Worm (Caenorhabditis elegans) whole organism, L3 larva: ENCODE measurements around the gene Y53F4A.2.

ENCODE experiments used
- ZK546.5 ChIP-seq: sonication (generic microtip); optimal IDR thresholded peaks from 2 replicates; lab custom pipeline; 2017; ENCODE audit warnings: missing biosample characterization, missing genetic modification characterization
- ceh-16 ChIP-seq: sonication (generic microtip); optimal IDR thresholded peaks from 2 replicates; lab custom pipeline; 2017; ENCODE audit warnings: missing biosample characterization, missing genetic modification characterization
- ceh-82 ChIP-seq: fragments of 150-350 bp; optimal IDR thresholded peaks from 2 replicates; lab custom pipeline; 2014; ENCODE audit warnings: missing biosample characterization, missing genetic modification characterization
- ceh-9 ChIP-seq: sonication (generic microtip); optimal IDR thresholded peaks from 2 replicates; lab custom pipeline; 2018; ENCODE audit warnings: missing biosample characterization, missing genetic modification characterization
- daf-12 ChIP-seq: fragments of 150-350 bp; optimal IDR thresholded peaks from 2 replicates; lab custom pipeline; 2014; ENCODE audit warnings: missing biosample characterization, missing genetic modification reagents, missing genetic modification characterization
- egl-27 ChIP-seq: sonication (generic microtip); optimal IDR thresholded peaks from 4 replicates; lab custom pipeline; 2017; ENCODE audit warnings: missing biosample characterization, missing genetic modification reagents, missing genetic modification characterization
- egl-5 ChIP-seq: fragments of 150-350 bp; optimal IDR thresholded peaks from 2 replicates; lab custom pipeline; 2017; ENCODE audit warnings: missing biosample characterization, missing genetic modification reagents, missing genetic modification characterization, inconsistent platforms
- elt-1 ChIP-seq: fragments of 150-350 bp; optimal IDR thresholded peaks from 2 replicates; lab custom pipeline; 2014; ENCODE audit warnings: missing biosample characterization, missing genetic modification characterization
- elt-2 ChIP-seq: sonication (generic microtip); optimal IDR thresholded peaks from 2 replicates; lab custom pipeline; 2016; ENCODE audit warnings: missing genetic modification reagents, mild to moderate bottlenecking, missing genetic modification characterization, missing compliant biosample characterization
- elt-3 ChIP-seq, 3 experiments: fragments of 150-350 bp in 1 of 3; sonication (generic microtip) in 2 of 3; optimal IDR thresholded peaks; 2 replicates in 2 of 3; 4 replicates in 1 of 3; lab custom pipeline; 2014 to 2017; ENCODE audit warnings: missing biosample characterization in 3 of 3, missing genetic modification characterization in 3 of 3
- eor-1 ChIP-seq, 2 experiments: fragments of 150-350 bp; optimal IDR thresholded peaks; 2 replicates each; lab custom pipeline; 2014 to 2018; ENCODE audit warnings: missing biosample characterization in 2 of 2, missing genetic modification characterization in 2 of 2
- fkh-10 ChIP-seq: sonication (generic microtip); optimal IDR thresholded peaks from 2 replicates; lab custom pipeline; 2017; ENCODE audit warnings: missing biosample characterization, missing genetic modification reagents, missing genetic modification characterization
- fkh-2 ChIP-seq: fragments of 150-350 bp; optimal IDR thresholded peaks from 2 replicates; lab custom pipeline; 2014; ENCODE audit warnings: missing biosample characterization, missing genetic modification reagents, missing genetic modification characterization
- fos-1 ChIP-seq: fragments of 150-350 bp; optimal IDR thresholded peaks from 2 replicates; lab custom pipeline; 2014; ENCODE audit warnings: missing biosample characterization, missing genetic modification characterization
- hmg-11 ChIP-seq: sonication (generic microtip); optimal IDR thresholded peaks from 2 replicates; lab custom pipeline; 2016; ENCODE audit warnings: missing genetic modification characterization, missing compliant biosample characterization
- jun-1 ChIP-seq: fragments of 150-350 bp; optimal IDR thresholded peaks from 2 replicates; lab custom pipeline; 2014; ENCODE audit warnings: missing biosample characterization, missing genetic modification reagents, missing genetic modification characterization
- lin-15B ChIP-seq: fragments of 150-350 bp; optimal IDR thresholded peaks from 2 replicates; lab custom pipeline; 2014; ENCODE audit warnings: missing biosample characterization, missing genetic modification characterization
- lin-39 ChIP-seq: fragments of 150-350 bp; optimal IDR thresholded peaks from 2 replicates; lab custom pipeline; 2018; ENCODE audit warnings: missing biosample characterization, missing genetic modification reagents, missing genetic modification characterization
- lsy-12 ChIP-seq: sonication (generic microtip); optimal IDR thresholded peaks from 2 replicates; lab custom pipeline; 2016; ENCODE audit warnings: mild to moderate bottlenecking, missing genetic modification characterization, missing compliant biosample characterization
- mdl-1 ChIP-seq: fragments of 150-350 bp; optimal IDR thresholded peaks from 2 replicates; lab custom pipeline; 2014; ENCODE audit warnings: missing biosample characterization, missing genetic modification characterization
- mml-1 ChIP-seq: fragments of 150-350 bp; sonication (generic microtip); optimal IDR thresholded peaks from 3 replicates; lab custom pipeline; 2014; ENCODE audit warnings: missing biosample characterization, missing genetic modification characterization
- nfya-1 ChIP-seq: sonication (generic microtip); optimal IDR thresholded peaks from 2 replicates; lab custom pipeline; 2017; ENCODE audit warnings: missing genetic modification characterization, mild to moderate bottlenecking, missing compliant biosample characterization, antibody characterized with exemption, moderate library complexity; ENCODE audit not compliant: insufficient read depth
- nhr-23 ChIP-seq: fragments of 150-350 bp; optimal IDR thresholded peaks from 2 replicates; lab custom pipeline; 2014; ENCODE audit warnings: missing biosample characterization, missing genetic modification reagents, missing genetic modification characterization
- nhr-237 ChIP-seq: fragments of 150-350 bp; optimal IDR thresholded peaks from 2 replicates; lab custom pipeline; 2014; ENCODE audit warnings: missing biosample characterization, missing genetic modification characterization
- nhr-28 ChIP-seq: fragments of 150-350 bp; optimal IDR thresholded peaks from 2 replicates; lab custom pipeline; 2014; ENCODE audit warnings: missing biosample characterization, missing genetic modification characterization
- nhr-43 ChIP-seq: sonication (generic microtip); optimal IDR thresholded peaks from 2 replicates; lab custom pipeline; 2016; ENCODE audit warnings: mild to moderate bottlenecking, missing genetic modification characterization, missing compliant biosample characterization; ENCODE audit not compliant: poor library complexity, severe bottlenecking
- nhr-67 ChIP-seq: fragments of 150-350 bp; optimal IDR thresholded peaks from 2 replicates; lab custom pipeline; 2014; ENCODE audit warnings: missing biosample characterization, missing genetic modification characterization
- nhr-76 ChIP-seq: fragments of 150-350 bp; sonication (generic microtip); optimal IDR thresholded peaks from 5 replicates; lab custom pipeline; 2014; ENCODE audit warnings: missing biosample characterization, missing genetic modification characterization
- pha-4 ChIP-seq: fragments of 150-350 bp; optimal IDR thresholded peaks from 2 replicates; lab custom pipeline; 2014; ENCODE audit warnings: missing biosample characterization, missing genetic modification reagents, missing genetic modification characterization
- pqm-1 ChIP-seq: fragments of 150-350 bp; optimal IDR thresholded peaks from 2 replicates; lab custom pipeline; 2017; ENCODE audit warnings: missing biosample characterization, missing genetic modification characterization, inconsistent platforms
- sea-2 ChIP-seq: fragments of 150-350 bp; sonication (generic microtip); optimal IDR thresholded peaks from 4 replicates; lab custom pipeline; 2014; ENCODE audit warnings: missing biosample characterization, missing genetic modification reagents, missing genetic modification characterization
- skn-1 ChIP-seq: fragments of 150-350 bp; optimal IDR thresholded peaks from 2 replicates; lab custom pipeline; 2014; ENCODE audit warnings: missing biosample characterization, missing genetic modification characterization
- snpc-4 ChIP-seq: fragments of 150-350 bp; optimal IDR thresholded peaks from 2 replicates; lab custom pipeline; 2014; ENCODE audit warnings: missing biosample characterization, missing genetic modification characterization
- unc-39 ChIP-seq: sonication (generic microtip); optimal IDR thresholded peaks from 4 replicates; lab custom pipeline; 2017; ENCODE audit warnings: missing biosample characterization, missing genetic modification characterization
- unc-62 ChIP-seq: fragments of 150-350 bp; sonication (generic microtip); optimal IDR thresholded peaks from 4 replicates; lab custom pipeline; 2014; ENCODE audit warnings: missing biosample characterization, missing genetic modification reagents, missing genetic modification characterization
- zag-1 ChIP-seq: fragments of 150-350 bp; optimal IDR thresholded peaks from 2 replicates; lab custom pipeline; 2014; ENCODE audit warnings: missing biosample characterization, missing genetic modification characterization
- ztf-11 ChIP-seq: fragments of 150-350 bp; optimal IDR thresholded peaks from 2 replicates; lab custom pipeline; 2014; ENCODE audit warnings: missing biosample characterization, missing genetic modification characterization
- ztf-4 ChIP-seq: fragments of 150-350 bp; optimal IDR thresholded peaks from 2 replicates; lab custom pipeline; 2014; ENCODE audit warnings: missing biosample characterization, missing genetic modification characterization

Gene Y53F4A.2

DNA sequence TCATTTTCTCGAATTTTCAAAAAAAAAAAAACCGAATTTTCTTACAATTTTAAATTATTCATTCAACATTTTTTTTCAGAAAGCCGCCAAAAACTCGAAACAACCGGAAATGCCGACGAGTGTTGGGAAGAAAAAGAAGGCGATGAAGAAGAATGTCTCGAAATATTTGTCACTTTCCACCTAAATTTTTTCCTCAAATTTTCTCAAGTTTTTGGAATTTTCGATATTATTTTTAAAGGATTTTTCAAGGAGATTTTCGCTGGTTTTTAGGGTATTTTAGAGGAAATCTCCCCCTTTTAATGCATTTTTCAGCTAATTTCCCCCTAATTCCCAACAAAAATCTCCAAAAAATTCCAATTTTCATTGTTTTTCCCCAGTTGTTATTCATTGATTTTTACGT, 10.8 kb downstream of the Y53F4A.2 start:
- TF ChIP-seq ztf-4 (tag; lab: Kevin White, UChicago): no peak
- TF ChIP-seq egl-5: no peak
- TF ChIP-seq nhr-76 (tag; lab: Kevin White, UChicago): no peak
- no peak for TF ChIP-seq egl-27
- TF ChIP-seq skn-1 (tag; lab: Kevin White, UChicago): no peak
- TF ChIP-seq mdl-1: no peak
- no peak for TF ChIP-seq jun-1 (tag; lab: Kevin White, UChicago)
- no peak for TF ChIP-seq unc-62 (GFP tag; lab: Kevin White, UChicago)
- no peak for TF ChIP-seq nhr-67 (tag; lab: Kevin White, UChicago)
- no peak for TF ChIP-seq lsy-12
- TF ChIP-seq elt-2: no peak
- no peak for TF ChIP-seq snpc-4 (tag; lab: Kevin White, UChicago)
- TF ChIP-seq pha-4: no peak
- no peak for TF ChIP-seq eor-1 (tag; optimal IDR thresholded peaks at IDR 0.05; lab: Kevin White, UChicago)
- no peak for TF ChIP-seq nhr-43 (tag; lab: Kevin White, UChicago)
- no peak for TF ChIP-seq daf-12 (tag; lab: Kevin White, UChicago)

DNA sequence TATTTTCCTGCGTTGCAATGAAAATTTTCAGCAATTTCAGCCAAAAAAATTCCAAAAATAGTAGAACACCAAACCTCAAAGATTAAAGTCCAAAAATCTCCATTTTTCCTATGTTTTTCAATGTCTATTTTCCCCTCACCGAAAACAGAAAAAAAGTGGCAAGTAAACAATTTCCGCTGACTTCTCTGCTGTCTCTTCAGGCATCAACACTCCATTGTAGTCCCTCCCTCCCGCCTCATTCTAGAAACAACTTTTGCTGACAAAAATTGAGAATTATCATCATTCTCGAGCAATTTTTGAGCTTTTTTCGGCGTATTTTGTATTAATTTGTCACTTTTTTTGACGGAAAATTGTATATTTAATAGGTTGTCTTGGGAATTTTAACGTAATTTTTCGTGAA, 11.8 kb downstream of the Y53F4A.2 start:
- peak; percentile 49 for TF ChIP-seq skn-1 (tag; lab: Kevin White, UChicago)

DNA sequence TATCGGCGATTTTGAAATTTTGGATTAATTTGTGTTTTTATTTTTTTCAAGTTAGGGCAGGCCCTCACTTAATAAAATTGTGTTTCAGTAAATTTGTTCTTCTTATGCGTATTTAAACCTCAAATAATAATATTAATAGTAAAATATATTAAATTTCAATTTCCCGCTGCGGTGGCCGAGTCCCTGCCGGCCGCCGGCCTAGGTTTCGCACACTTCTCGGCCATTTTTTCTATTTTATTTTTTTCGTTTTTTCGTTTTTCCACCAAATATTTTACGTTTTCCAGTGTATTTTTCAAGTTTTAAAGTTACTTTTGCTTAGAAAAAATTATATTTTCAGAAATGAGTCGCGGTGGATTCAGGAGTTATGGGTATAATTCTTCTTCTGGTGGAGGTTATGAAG, 20.0 kb downstream of the Y53F4A.2 start, which contains the start of gene rbm-28:
Gene rbm-28 (plus strand): TSS at position 338 of the 400 bp plus-strand sequence.
- TF ChIP-seq fkh-2 (tag; lab: Kevin White, UChicago) (no peak), ceh-82 (tag; lab: Kevin White, UChicago) (no peak), elt-3 (tag; optimal IDR thresholded peaks at IDR 0.05; lab: Kevin White, UChicago) (no peak), mdl-1 (no peak), egl-27 (no peak), lin-39 (tag; lab: Kevin White, UChicago) (no peak), mml-1 (tag; lab: Kevin White, UChicago) (no peak), nhr-28 (no peak), hmg-11 (tag; lab: Kevin White, UChicago) (peak; percentile 40), lin-15B (tag; lab: Kevin White, UChicago) (peak; percentile 54), unc-62 (GFP tag; lab: Kevin White, UChicago) (no peak), pha-4 (no peak), unc-39 (tag; lab: Kevin White, UChicago) (no peak), nfya-1 (tag; lab: Kevin White, UChicago) (peak; percentile 31), pqm-1 (tag; lab: Kevin White, UChicago) (no peak), snpc-4 (tag; lab: Kevin White, UChicago) (peak; percentile 35), sea-2 (GFP tag; lab: Kevin White, UChicago) (no peak), nhr-23 (tag; lab: Kevin White, UChicago) (peak; percentile 47), ztf-11 (tag; lab: Kevin White, UChicago) (no peak), fos-1 (tag; lab: Kevin White, UChicago) (no peak)

DNA sequence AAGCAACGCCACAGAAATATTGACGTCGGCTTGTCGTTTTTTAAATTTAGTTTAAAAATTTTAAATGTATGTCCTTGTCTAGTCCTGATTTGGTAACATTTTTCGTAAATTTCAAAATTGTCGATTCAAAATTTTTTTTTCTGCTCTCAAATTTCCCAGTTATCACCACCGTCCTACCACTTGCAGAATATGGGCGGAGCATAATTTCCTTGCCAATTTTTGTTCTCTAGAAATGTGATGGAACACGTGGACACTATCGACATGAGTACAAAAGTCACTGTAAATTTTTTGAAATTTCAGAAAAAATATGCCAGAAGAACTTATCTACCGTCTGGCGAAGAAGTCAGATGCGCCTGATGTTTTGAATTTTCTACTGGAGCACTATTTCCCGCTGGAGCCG, 21.7 kb downstream of the Y53F4A.2 start, which contains the start of gene R05H10.7:
Gene R05H10.7 (plus strand): TSS at position 301 of the 400 bp plus-strand sequence.
- TF ChIP-seq sea-2 (GFP tag; lab: Kevin White, UChicago) (no peak), lin-15B (tag; lab: Kevin White, UChicago) (no peak), nhr-237 (tag; lab: Kevin White, UChicago) (no peak), mml-1 (tag; lab: Kevin White, UChicago) (no peak), ztf-11 (tag; lab: Kevin White, UChicago) (no peak), pha-4 (no peak), ZK546.5 (tag; lab: Kevin White, UChicago) (no peak), nhr-43 (tag; lab: Kevin White, UChicago) (no peak), lin-39 (tag; lab: Kevin White, UChicago) (no peak), elt-2 (no peak), ceh-16 (tag; lab: Kevin White, UChicago) (no peak), elt-1 (tag; lab: Kevin White, UChicago) (no peak), fkh-10 (GFP tag; lab: Kevin White, UChicago) (no peak), lsy-12 (no peak), ztf-4 (tag; lab: Kevin White, UChicago) (no peak), ceh-9 (tag; lab: Kevin White, UChicago) (no peak), zag-1 (tag; lab: Kevin White, UChicago) (no peak), fkh-2 (tag; lab: Kevin White, UChicago) (no peak), nhr-76 (tag; lab: Kevin White, UChicago) (no peak)
